Fruit fly (Drosophila melanogaster): ENCODE data around the gene CG11155.

Gene CG11155

dm6 chr4:1123769-1124493, 2.5 kb upstream of the CG11155 start, which contains the start of gene Arf4 (continued):
- TF ChIP-seq CrebA (GFP tag; optimal IDR thresholded peaks at IDR 0.05; ENCODE audit: borderline replicate concordance) = no peak

DNA sequence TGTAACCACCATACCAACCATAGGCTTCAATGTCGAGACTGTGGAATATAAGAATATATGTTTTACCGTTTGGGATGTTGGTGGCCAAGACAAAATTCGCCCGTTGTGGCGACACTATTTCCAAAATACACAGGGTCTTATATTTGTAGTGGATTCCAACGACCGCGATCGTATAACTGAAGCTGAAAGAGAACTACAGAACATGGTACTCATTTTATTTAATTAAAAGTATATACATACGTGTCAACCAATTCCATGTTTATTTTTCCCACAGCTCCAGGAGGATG, 2.0 kb upstream of the CG11155 start:
- TF ChIP-seq dl (GFP tag; optimal IDR thresholded peaks at IDR 0.05; ENCODE audit: insufficient read depth in 1 of 2, partially characterized antibody in 2 of 2) (no peak), lola (GFP tag; optimal IDR thresholded peaks at IDR 0.05) (no peak), fru (GFP tag; optimal IDR thresholded peaks at IDR 0.05) (no peak), Dif (GFP tag; optimal IDR thresholded peaks at IDR 0.05; ENCODE audit: partially characterized antibody) (no peak), CG32264 (GFP tag; optimal IDR thresholded peaks at IDR 0.05) (no peak)

dm6 chr4:1127000-1127399, 598 bp downstream of the CG11155 start:
- TF ChIP-seq Hr83 (GFP tag; optimal IDR thresholded peaks at IDR 0.05; ENCODE audit: poor library complexity, severe bottlenecking) (no peak), Hnf4 (GFP tag; optimal IDR thresholded peaks at IDR 0.05) (no peak), h (GFP tag; optimal IDR thresholded peaks at IDR 0.05) (no peak), sv (GFP tag; optimal IDR thresholded peaks at IDR 0.05) (no peak), CG32264 (GFP tag; optimal IDR thresholded peaks at IDR 0.05) (no peak)

DNA sequence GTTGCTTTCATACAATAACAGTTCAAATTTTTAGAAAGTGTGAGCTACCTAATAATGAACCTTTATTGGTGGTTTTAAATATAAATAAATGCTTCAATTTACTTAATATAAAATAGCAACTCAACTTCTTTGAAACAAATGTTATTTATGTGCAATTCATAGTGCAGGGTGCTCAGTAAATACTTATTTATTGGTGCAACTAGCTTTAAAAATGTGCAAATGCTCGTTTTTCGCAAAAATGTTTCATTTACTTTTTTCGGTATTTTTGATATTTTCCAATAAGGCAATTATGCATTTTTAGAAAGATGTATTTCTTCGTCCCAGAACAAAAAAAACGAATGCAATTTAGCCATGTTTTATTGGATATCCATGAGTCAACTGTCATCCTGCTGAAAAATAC, 18.3 kb downstream of the CG11155 start:
- TF ChIP-seq foxo (GFP tag; optimal IDR thresholded peaks at IDR 0.05) = no peak
- no peak for TF ChIP-seq Dfd (GFP tag; optimal IDR thresholded peaks at IDR 0.05)
- TF ChIP-seq CrebA (GFP tag; optimal IDR thresholded peaks at IDR 0.05; ENCODE audit: borderline replicate concordance) = no peak
- TF ChIP-seq N (GFP tag; optimal IDR thresholded peaks at IDR 0.05) = no peak
- TF ChIP-seq sv (GFP tag; optimal IDR thresholded peaks at IDR 0.05) = no peak
- TF ChIP-seq fru (GFP tag; optimal IDR thresholded peaks at IDR 0.05) = no peak
- no peak for TF ChIP-seq Mio (GFP tag; optimal IDR thresholded peaks at IDR 0.05)
- TF ChIP-seq lola (GFP tag; optimal IDR thresholded peaks at IDR 0.05) = no peak

dm6 chr4:1146456-1146855, 20.1 kb downstream of the CG11155 start:
- TF ChIP-seq sage (GFP tag; optimal IDR thresholded peaks at IDR 0.05) (peak; percentile 13), Dif (GFP tag; optimal IDR thresholded peaks at IDR 0.05; ENCODE audit: partially characterized antibody) (no peak), N (GFP tag; optimal IDR thresholded peaks at IDR 0.05) (peak; percentile 13), woc (GFP tag; optimal IDR thresholded peaks at IDR 0.05) (peak; percentile 6), sv (GFP tag; optimal IDR thresholded peaks at IDR 0.05) (no peak), Sp1 (GFP tag; optimal IDR thresholded peaks at IDR 0.05) (no peak)

DNA sequence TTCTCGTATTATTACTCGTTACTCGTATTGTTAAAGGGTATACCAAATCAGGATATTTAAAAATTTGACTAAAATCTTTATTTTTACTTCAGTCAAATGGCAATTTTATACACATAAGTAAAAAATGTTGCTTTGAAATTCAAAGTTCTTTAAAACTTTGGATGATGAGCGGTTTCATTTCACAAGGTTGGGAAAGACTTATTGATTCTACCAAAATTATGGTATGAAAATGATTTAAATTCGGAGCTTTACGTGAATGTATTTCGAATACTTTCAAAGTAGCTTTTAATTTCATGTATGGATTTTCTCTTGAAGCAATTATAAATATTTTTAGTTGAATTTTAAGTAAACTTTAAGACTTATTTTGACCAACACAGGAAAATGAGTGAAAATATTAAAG, 20.8 kb downstream of the CG11155 start, which contains the start of gene Kif3C:
Gene Kif3C, plus strand, starts transcription at position 301 of the 400 bp plus-strand sequence.
- TF ChIP-seq lola (GFP tag; optimal IDR thresholded peaks at IDR 0.05) (no peak), woc (GFP tag; optimal IDR thresholded peaks at IDR 0.05) (no peak), dl (GFP tag; optimal IDR thresholded peaks at IDR 0.05; ENCODE audit: insufficient read depth in 1 of 2, partially characterized antibody in 2 of 2) (no peak), Hnf4 (GFP tag; optimal IDR thresholded peaks at IDR 0.05) (no peak), fru (GFP tag; optimal IDR thresholded peaks at IDR 0.05) (no peak), Hr83 (GFP tag; optimal IDR thresholded peaks at IDR 0.05; ENCODE audit: poor library complexity, severe bottlenecking) (no peak), psq (GFP tag; optimal IDR thresholded peaks at IDR 0.05) (no peak), Vsx2 (GFP tag; optimal IDR thresholded peaks at IDR 0.05; ENCODE audit: partially characterized antibody) (no peak), h (GFP tag; optimal IDR thresholded peaks at IDR 0.05) (no peak), Myc (optimal IDR thresholded peaks at IDR 0.05) (no peak), OdsH (GFP tag; optimal IDR thresholded peaks at IDR 0.05) (no peak)

dm6 chr4:1147966-1148541, 21.7 kb downstream of the CG11155 start:
- TF ChIP-seq brk (GFP tag; optimal IDR thresholded peaks at IDR 0.05) (no peak), Sp1 (GFP tag; optimal IDR thresholded peaks at IDR 0.05) (no peak), Dfd (GFP tag; optimal IDR thresholded peaks at IDR 0.05) (peak; percentile 65), lola (GFP tag; optimal IDR thresholded peaks at IDR 0.05) (no peak)

- TF ChIP-seq HLH106 (tag; optimal IDR thresholded peaks at IDR 0.05) = no peak
- no peak for TF ChIP-seq br (GFP tag; optimal IDR thresholded peaks at IDR 0.05)
- no peak for TF ChIP-seq sv (GFP tag; optimal IDR thresholded peaks at IDR 0.05)
- no peak for TF ChIP-seq Myc (optimal IDR thresholded peaks at IDR 0.05)
- no peak for TF ChIP-seq dsf (GFP tag; optimal IDR thresholded peaks at IDR 0.05; ENCODE audit: borderline replicate concordance)
- TF ChIP-seq Hr78 (GFP tag; optimal IDR thresholded peaks at IDR 0.05) = no peak
- TF ChIP-seq CG9705 (GFP tag; optimal IDR thresholded peaks at IDR 0.05) = no peak
- TF ChIP-seq Sp1 (GFP tag; optimal IDR thresholded peaks at IDR 0.05) = no peak
- TF ChIP-seq dmrt93B (GFP tag; optimal IDR thresholded peaks at IDR 0.05) = no peak
- no peak for TF ChIP-seq Hr83 (GFP tag; optimal IDR thresholded peaks at IDR 0.05; ENCODE audit: poor library complexity, severe bottlenecking)
- TF ChIP-seq Vsx2 (GFP tag; optimal IDR thresholded peaks at IDR 0.05; ENCODE audit: partially characterized antibody) = no peak
- no peak for TF ChIP-seq dl (GFP tag; optimal IDR thresholded peaks at IDR 0.05; ENCODE audit: insufficient read depth in 1 of 2, partially characterized antibody in 2 of 2)
- no peak for TF ChIP-seq lola (GFP tag; optimal IDR thresholded peaks at IDR 0.05)
- no peak for TF ChIP-seq sage (GFP tag; optimal IDR thresholded peaks at IDR 0.05)
Measured at dm6 chr4:1156278-1156677, 29.9 kb downstream of the CG11155 start.
